Fruit fly (Drosophila melanogaster) whole organism, embryonic: ENCODE measurements around the gene Actn3.

Source experiments
- CG10979 ChIP-seq: fragments of 200-800 bp; sonication (Bioruptor generic); optimal IDR thresholded peaks from 2 replicates; lab custom pipeline; 2018; ENCODE audit warnings: missing biosample characterization, mild to moderate bottlenecking, missing genetic modification characterization, moderate library complexity
- CG11456 ChIP-seq: fragments of 200-800 bp; sonication (Bioruptor generic); IDR thresholded peaks from 3 replicates; pipeline ENCODE4 v1.3.6; 2022; ENCODE audit warnings: missing biosample characterization, missing genetic modification characterization
- CG11504 ChIP-seq: fragments of 200-800 bp; sonication (Bioruptor generic); optimal IDR thresholded peaks from 3 replicates; lab custom pipeline; 2019; ENCODE audit warnings: missing biosample characterization, mild to moderate bottlenecking, missing genetic modification characterization, moderate library complexity
- CG1233 ChIP-seq: fragments of 200-800 bp; sonication (Bioruptor generic); optimal IDR thresholded peaks from 4 replicates; lab custom pipeline; 2018; ENCODE audit warnings: missing biosample characterization, mild to moderate bottlenecking, missing genetic modification characterization
- CG12942 ChIP-seq: fragments of 200-800 bp; sonication (Bioruptor generic); optimal IDR thresholded peaks from 3 replicates; lab custom pipeline; 2016; ENCODE audit warnings: missing biosample characterization, missing genetic modification characterization
- CG14014 ChIP-seq: fragments of 200-800 bp; sonication (Bioruptor generic); IDR thresholded peaks from 2 replicates; pipeline ENCODE4 v1.3.6; 2022; ENCODE audit warnings: missing biosample characterization, missing genetic modification characterization
- CG17186 ChIP-seq: fragments of 200-800 bp; sonication (Bioruptor generic); optimal IDR thresholded peaks from 3 replicates; lab custom pipeline; 2017; ENCODE audit warnings: missing biosample characterization, missing genetic modification reagents, missing genetic modification characterization
- CG17802 ChIP-seq: fragments of 200-800 bp; sonication (Bioruptor generic); optimal IDR thresholded peaks from 2 replicates; lab custom pipeline; 2018; ENCODE audit warnings: missing biosample characterization, mild to moderate bottlenecking, missing genetic modification characterization, moderate library complexity
- CG17829 ChIP-seq: fragments of 200-800 bp; optimal IDR thresholded peaks from 2 replicates; lab custom pipeline; 2019; ENCODE audit warnings: missing biosample characterization, mild to moderate bottlenecking, missing genetic modification characterization, moderate library complexity
- CG30403 ChIP-seq: fragments of 200-800 bp; sonication (Bioruptor generic); optimal IDR thresholded peaks from 3 replicates; lab custom pipeline; 2016; ENCODE audit warnings: missing biosample characterization, missing genetic modification characterization
- CG3163 ChIP-seq: fragments of 200-800 bp; sonication (Bioruptor generic); optimal IDR thresholded peaks from 3 replicates; lab custom pipeline; 2016; ENCODE audit warnings: missing biosample characterization, missing genetic modification characterization
- CG4282 ChIP-seq: fragments of 200-800 bp; sonication (Bioruptor generic); optimal IDR thresholded peaks from 2 replicates; lab custom pipeline; 2016; ENCODE audit warnings: missing biosample characterization, missing genetic modification characterization
- CG4360 ChIP-seq: fragments of 200-800 bp; sonication (Bioruptor generic); IDR thresholded peaks from 2 replicates; pipeline ENCODE4 v1.3.6; 2022; ENCODE audit warnings: missing biosample characterization, missing genetic modification characterization
- CG7745 ChIP-seq: fragments of 200-800 bp; sonication (Bioruptor generic); optimal IDR thresholded peaks from 2 replicates; lab custom pipeline; 2018; ENCODE audit warnings: missing biosample characterization, mild to moderate bottlenecking, missing genetic modification characterization, moderate library complexity
- CG8924 ChIP-seq: fragments of 200-800 bp; optimal IDR thresholded peaks from 3 replicates; lab custom pipeline; 2019; ENCODE audit warnings: missing biosample characterization, mild to moderate bottlenecking, missing genetic modification characterization, moderate library complexity
- CHES-1-like ChIP-seq: fragments of 200-800 bp; sonication (Bioruptor generic); optimal IDR thresholded peaks from 2 replicates; lab custom pipeline; 2016; ENCODE audit warnings: missing biosample characterization, missing genetic modification characterization
- CTCF ChIP-seq: fragments of 200-800 bp; sonication (Bioruptor generic); optimal IDR thresholded peaks from 2 replicates; lab custom pipeline; 2017; ENCODE audit warnings: missing biosample characterization, mild to moderate bottlenecking, missing genetic modification characterization, moderate library complexity
- D19A ChIP-seq: fragments of 200-800 bp; optimal IDR thresholded peaks from 3 replicates; lab custom pipeline; 2019; ENCODE audit warnings: missing biosample characterization, mild to moderate bottlenecking, missing genetic modification characterization, moderate library complexity
- Dek ChIP-seq: fragments of 200-800 bp; sonication (Bioruptor generic); optimal IDR thresholded peaks from 3 replicates; lab custom pipeline; 2019; ENCODE audit warnings: missing biosample characterization, mild to moderate bottlenecking, missing genetic modification characterization, moderate library complexity
- Dp ChIP-seq: fragments of 200-800 bp; sonication (Bioruptor generic); optimal IDR thresholded peaks from 2 replicates; lab custom pipeline; 2018; ENCODE audit warnings: missing biosample characterization, mild to moderate bottlenecking, missing genetic modification characterization, moderate library complexity
- Elba2 ChIP-seq: fragments of 200-800 bp; sonication (Bioruptor generic); optimal IDR thresholded peaks from 3 replicates; lab custom pipeline; 2016; ENCODE audit warnings: missing biosample characterization, missing genetic modification characterization
- Fer1 ChIP-seq: fragments of 200-800 bp; sonication (Bioruptor generic); optimal IDR thresholded peaks from 2 replicates; lab custom pipeline; 2017; ENCODE audit warnings: missing biosample characterization, mild to moderate bottlenecking, missing genetic modification characterization
- Lim3 ChIP-seq: fragments of 200-800 bp; sonication (Bioruptor generic); IDR thresholded peaks from 2 replicates; pipeline ENCODE4 v1.3.6; 2022; ENCODE audit warnings: missing biosample characterization, missing genetic modification characterization
- Mes4 ChIP-seq: fragments of 200-800 bp; sonication (Bioruptor generic); optimal IDR thresholded peaks from 2 replicates; lab custom pipeline; 2016; ENCODE audit warnings: missing biosample characterization, missing genetic modification characterization
- Mrtf ChIP-seq: fragments of 200-800 bp; sonication (Bioruptor generic); IDR thresholded peaks from 3 replicates; pipeline ENCODE4 v1.3.6; 2022; ENCODE audit warnings: missing biosample characterization, missing genetic modification characterization
- Neu2 ChIP-seq: fragments of 200-800 bp; sonication (Bioruptor generic); optimal IDR thresholded peaks from 3 replicates; lab custom pipeline; 2016; ENCODE audit warnings: missing biosample characterization, missing genetic modification characterization, borderline replicate concordance
- Nf-YC ChIP-seq: fragments of 200-800 bp; optimal IDR thresholded peaks from 3 replicates; lab custom pipeline; 2019; ENCODE audit warnings: missing biosample characterization, mild to moderate bottlenecking, missing genetic modification characterization, moderate library complexity
- PHDP ChIP-seq: fragments of 200-800 bp; sonication (Bioruptor generic); optimal IDR thresholded peaks from 3 replicates; lab custom pipeline; 2018; ENCODE audit warnings: missing biosample characterization, mild to moderate bottlenecking, missing genetic modification characterization, moderate library complexity
- amos ChIP-seq: fragments of 200-800 bp; sonication (Bioruptor generic); IDR thresholded peaks from 2 replicates; pipeline ENCODE4 v1.3.6; 2022; ENCODE audit warnings: missing biosample characterization, missing genetic modification characterization; ENCODE audit not compliant: partially characterized antibody
- bbx ChIP-seq: fragments of 200-800 bp; sonication (Bioruptor generic); IDR thresholded peaks from 2 replicates; pipeline ENCODE4 v1.3.6; 2022; ENCODE audit warnings: missing biosample characterization, missing genetic modification characterization; ENCODE audit not compliant: partially characterized antibody
- bsh ChIP-seq, 2 experiments: fragments of 200-800 bp; sonication (Bioruptor generic); optimal IDR thresholded peaks; 2 replicates each; lab custom pipeline; 2017 to 2018; ENCODE audit warnings: mild to moderate bottlenecking in 2 of 2, missing biosample characterization in 2 of 2, missing genetic modification characterization in 2 of 2, moderate library complexity in 1 of 2
- chinmo ChIP-seq: fragments of 200-800 bp; sonication (Bioruptor generic); IDR thresholded peaks from 4 replicates; pipeline ENCODE4 v1.3.6; 2022; ENCODE audit warnings: missing biosample characterization, missing genetic modification characterization; ENCODE audit not compliant: partially characterized antibody
- cwo ChIP-seq: fragments of 200-800 bp; sonication (Bioruptor generic); optimal IDR thresholded peaks from 3 replicates; lab custom pipeline; 2017; ENCODE audit warnings: missing biosample characterization, missing genetic modification characterization, mild to moderate bottlenecking, moderate library complexity, missing genetic modification reagents
- emc ChIP-seq: fragments of 200-800 bp; sonication (Bioruptor generic); optimal IDR thresholded peaks from 2 replicates; lab custom pipeline; 2016; ENCODE audit warnings: missing biosample characterization, missing genetic modification characterization
- gcm2 ChIP-seq: fragments of 200-800 bp; sonication (Bioruptor generic); optimal IDR thresholded peaks from 2 replicates; lab custom pipeline; 2016; ENCODE audit warnings: missing biosample characterization, missing genetic modification characterization
- ind ChIP-seq: fragments of 200-800 bp; sonication (Bioruptor generic); optimal IDR thresholded peaks from 3 replicates; lab custom pipeline; 2016; ENCODE audit warnings: missing biosample characterization, missing genetic modification characterization
- pfk ChIP-seq: fragments of 200-800 bp; sonication (Bioruptor generic); optimal IDR thresholded peaks from 2 replicates; lab custom pipeline; 2018; ENCODE audit warnings: missing biosample characterization, mild to moderate bottlenecking, missing genetic modification characterization, moderate library complexity
- psq ChIP-seq: fragments of 200-800 bp; sonication (Bioruptor generic); optimal IDR thresholded peaks from 2 replicates; lab custom pipeline; 2017; ENCODE audit warnings: missing biosample characterization, missing genetic modification characterization
- schlank ChIP-seq: fragments of 200-800 bp; sonication (Bioruptor generic); optimal IDR thresholded peaks from 2 replicates; lab custom pipeline; 2018; ENCODE audit warnings: missing biosample characterization, mild to moderate bottlenecking, missing genetic modification characterization
- stwl ChIP-seq: fragments of 200-800 bp; sonication (Bioruptor generic); optimal IDR thresholded peaks from 3 replicates; lab custom pipeline; 2018; ENCODE audit warnings: missing biosample characterization, mild to moderate bottlenecking, missing genetic modification characterization, moderate library complexity
- tna ChIP-seq: fragments of 200-800 bp; sonication (Bioruptor generic); IDR thresholded peaks from 2 replicates; pipeline ENCODE4 v1.3.6; 2022; ENCODE audit warnings: missing biosample characterization, missing genetic modification characterization; ENCODE audit not compliant: partially characterized antibody
- toy ChIP-seq: fragments of 200-800 bp; sonication (Bioruptor generic); IDR thresholded peaks from 2 replicates; pipeline ENCODE4 v1.3.6; 2022; ENCODE audit warnings: missing biosample characterization, missing genetic modification characterization
- vvl ChIP-seq: fragments of 200-800 bp; sonication (Bioruptor generic); IDR thresholded peaks from 2 replicates; pipeline ENCODE4 v1.3.6; 2022; ENCODE audit warnings: missing biosample characterization, missing genetic modification characterization
- zen ChIP-seq: fragments of 200-800 bp; sonication (Bioruptor generic); optimal IDR thresholded peaks from 3 replicates; lab custom pipeline; 2018; ENCODE audit warnings: missing biosample characterization, mild to moderate bottlenecking, missing genetic modification characterization, moderate library complexity

Actn3 gene

dm6 chr3R:16977745-16978305 is at the start of gene Actn3 (continued):
- TF ChIP-seq zen: peak; percentile 65
- no peak for TF ChIP-seq stwl (tag; lab: Kevin White, UChicago)
- peak; percentile 33 for TF ChIP-seq CG17829 (tag; lab: Kevin White, UChicago)
- peak; percentile 81 for TF ChIP-seq CTCF
- no peak for TF ChIP-seq CG30403 (GFP tag; lab: Kevin White, UChicago)
- no peak for TF ChIP-seq cwo (GFP tag; lab: Kevin White, UChicago)
- no peak for TF ChIP-seq Mes4 (GFP tag; lab: Kevin White, UChicago)
- TF ChIP-seq bbx (GFP tag; lab: Robert Waterston, UW): 0 out of 2 replicates have a peak, but pooled peaks have one; percentile 38
- TF ChIP-seq bsh (GFP tag; optimal IDR thresholded peaks at IDR 0.05; lab: Kevin White, UChicago): no peak
- TF ChIP-seq CG11456 (GFP tag; lab: Robert Waterston, UW): no peak
- no peak for TF ChIP-seq CG11504
- TF ChIP-seq CG10979 (tag; lab: Kevin White, UChicago): no peak
- no peak for TF ChIP-seq CG12942
- TF ChIP-seq Neu2: no peak
- no peak for TF ChIP-seq vvl (GFP tag; lab: Robert Waterston, UW)
- no peak for TF ChIP-seq CG8924 (tag; lab: Kevin White, UChicago)
- no peak for TF ChIP-seq schlank
- no peak for TF ChIP-seq pfk (GFP tag; lab: Kevin White, UChicago)
- no peak for TF ChIP-seq PHDP
- no peak for TF ChIP-seq Mrtf (GFP tag; lab: Robert Waterston, UW)
- peak; percentile 69 for TF ChIP-seq amos (GFP tag; lab: Robert Waterston, UW)
- TF ChIP-seq emc (GFP tag; lab: Kevin White, UChicago): no peak
- no peak for TF ChIP-seq CG4282
- TF ChIP-seq Nf-YC: peak; percentile 3
- TF ChIP-seq Dek (tag; lab: Kevin White, UChicago): peak; percentile 48
- TF ChIP-seq CG3163 (GFP tag; lab: Kevin White, UChicago): no peak
- TF ChIP-seq toy: no peak
- TF ChIP-seq CHES-1-like (GFP tag; lab: Kevin White, UChicago): no peak
- TF ChIP-seq gcm2 (GFP tag; lab: Kevin White, UChicago): no peak
- TF ChIP-seq ind: no peak
- no peak for TF ChIP-seq CG14014 (GFP tag; lab: Robert Waterston, UW)
- peak; percentile 75 for TF ChIP-seq Elba2 (GFP tag; lab: Kevin White, UChicago)
- no peak for TF ChIP-seq CG17186 (GFP tag; lab: Kevin White, UChicago)
- no peak for TF ChIP-seq CG7745 (tag; lab: Kevin White, UChicago)
- no peak for TF ChIP-seq Dp (GFP tag; lab: Kevin White, UChicago)
- TF ChIP-seq psq (GFP tag; lab: Kevin White, UChicago): no peak
- TF ChIP-seq D19A: no peak
- TF ChIP-seq chinmo (GFP tag; lab: Robert Waterston, UW): no peak
- no peak for TF ChIP-seq CG4360 (GFP tag; lab: Robert Waterston, UW)
- TF ChIP-seq Fer1: no peak
- no peak for TF ChIP-seq tna (GFP tag; lab: Robert Waterston, UW)
- no peak for TF ChIP-seq CG17802 (tag; lab: Kevin White, UChicago)
- TF ChIP-seq CG1233 (GFP tag; lab: Kevin White, UChicago): no peak
- no peak for TF ChIP-seq Lim3
